Worm (Caenorhabditis elegans) whole organism, L2 larva: ENCODE data around the gene cylc-1.
A peak's percentile ranks its signal among the peaks of the same experiment; 100 is the strongest.

Experiments used
- F13H6.1 ChIP-seq: sonication (generic microtip); optimal IDR thresholded peaks from 2 replicates; lab custom pipeline; 2016; ENCODE audit warnings: missing genetic modification characterization, missing compliant biosample characterization
- R02D3.7 ChIP-seq: fragments of 150-350 bp; optimal IDR thresholded peaks from 2 replicates; lab custom pipeline; 2014; ENCODE audit warnings: missing biosample characterization, missing genetic modification characterization
- ZK546.5 ChIP-seq: sonication (generic microtip); optimal IDR thresholded peaks from 2 replicates; lab custom pipeline; 2017; ENCODE audit warnings: missing biosample characterization, missing genetic modification characterization
- alr-1 ChIP-seq: fragments of 150-350 bp; optimal IDR thresholded peaks from 2 replicates; lab custom pipeline; 2014; ENCODE audit warnings: missing biosample characterization, missing genetic modification characterization
- aly-2 ChIP-seq: fragments of 150-350 bp; optimal IDR thresholded peaks from 2 replicates; lab custom pipeline; 2014; ENCODE audit warnings: missing biosample characterization, missing genetic modification characterization
- ama-1 ChIP-seq: fragments of 150-350 bp; optimal IDR thresholded peaks from 2 replicates; lab custom pipeline; 2018; ENCODE audit warnings: inconsistent platforms
- ceh-82 ChIP-seq: fragments of 150-350 bp; optimal IDR thresholded peaks from 2 replicates; lab custom pipeline; 2014; ENCODE audit warnings: missing biosample characterization, missing genetic modification characterization
- crh-2 ChIP-seq: sonication (generic microtip); optimal IDR thresholded peaks from 2 replicates; lab custom pipeline; 2017; ENCODE audit warnings: missing biosample characterization, missing genetic modification characterization
- dmd-4 ChIP-seq: sonication (generic microtip); optimal IDR thresholded peaks from 2 replicates; lab custom pipeline; 2017; ENCODE audit warnings: missing biosample characterization, missing genetic modification characterization
- egl-27 ChIP-seq: sonication (generic microtip); optimal IDR thresholded peaks from 3 replicates; lab custom pipeline; 2017; ENCODE audit warnings: missing biosample characterization, missing genetic modification reagents, missing genetic modification characterization
- elt-1 ChIP-seq: fragments of 150-350 bp; optimal IDR thresholded peaks from 2 replicates; lab custom pipeline; 2014; ENCODE audit warnings: missing biosample characterization, missing genetic modification characterization
- elt-3 ChIP-seq: sonication (generic microtip); optimal IDR thresholded peaks from 2 replicates; lab custom pipeline; 2017; ENCODE audit warnings: missing biosample characterization, missing genetic modification characterization
- fos-1 ChIP-seq: fragments of 150-350 bp; optimal IDR thresholded peaks from 2 replicates; lab custom pipeline; 2014; ENCODE audit warnings: missing biosample characterization, missing genetic modification characterization
- lin-11 ChIP-seq: fragments of 150-350 bp; sonication (generic microtip); optimal IDR thresholded peaks from 2 replicates; lab custom pipeline; 2014; ENCODE audit warnings: missing biosample characterization, missing genetic modification characterization, inconsistent platforms, mixed read lengths
- lin-13 ChIP-seq: fragments of 150-350 bp; optimal IDR thresholded peaks from 2 replicates; lab custom pipeline; 2014; ENCODE audit warnings: missing biosample characterization, missing genetic modification reagents, missing genetic modification characterization
- lsy-2 ChIP-seq, 2 experiments: fragments of 150-350 bp in 1 of 2; sonication (generic microtip) in 1 of 2; optimal IDR thresholded peaks; 2 replicates each; lab custom pipeline; 2014 to 2017; ENCODE audit warnings: missing biosample characterization in 2 of 2, missing genetic modification characterization in 2 of 2
- mab-5 ChIP-seq: fragments of 150-350 bp; optimal IDR thresholded peaks from 2 replicates; lab custom pipeline; 2014; ENCODE audit warnings: missing biosample characterization, missing genetic modification characterization
- mbf-1 ChIP-seq: sonication (generic microtip); optimal IDR thresholded peaks from 2 replicates; lab custom pipeline; 2017; ENCODE audit warnings: missing biosample characterization, missing genetic modification characterization
- nhr-10 ChIP-seq: sonication (generic microtip); optimal IDR thresholded peaks from 2 replicates; lab custom pipeline; 2017; ENCODE audit warnings: missing biosample characterization, missing genetic modification characterization
- nhr-12 ChIP-seq: fragments of 150-350 bp; optimal IDR thresholded peaks from 2 replicates; lab custom pipeline; 2014; ENCODE audit warnings: missing biosample characterization, missing genetic modification characterization
- nhr-129 ChIP-seq: fragments of 150-350 bp; optimal IDR thresholded peaks from 2 replicates; lab custom pipeline; 2014; ENCODE audit warnings: missing biosample characterization, missing genetic modification characterization
- nhr-21 ChIP-seq: fragments of 150-350 bp; optimal IDR thresholded peaks from 2 replicates; lab custom pipeline; 2014; ENCODE audit warnings: missing biosample characterization, missing genetic modification characterization
- nhr-23 ChIP-seq: fragments of 150-350 bp; optimal IDR thresholded peaks from 2 replicates; lab custom pipeline; 2014; ENCODE audit warnings: missing biosample characterization, missing genetic modification reagents, missing genetic modification characterization
- nhr-237 ChIP-seq: fragments of 150-350 bp; optimal IDR thresholded peaks from 2 replicates; lab custom pipeline; 2014; ENCODE audit warnings: missing biosample characterization, missing genetic modification characterization
- nhr-25 ChIP-seq: fragments of 150-350 bp; sonication (generic microtip); optimal IDR thresholded peaks from 3 replicates; lab custom pipeline; 2014; ENCODE audit warnings: missing biosample characterization, missing genetic modification characterization
- nhr-6 ChIP-seq: fragments of 150-350 bp; optimal IDR thresholded peaks from 2 replicates; lab custom pipeline; 2014; ENCODE audit warnings: missing biosample characterization, missing genetic modification characterization
- sem-4 ChIP-seq: fragments of 150-350 bp; optimal IDR thresholded peaks from 2 replicates; lab custom pipeline; 2014; ENCODE audit warnings: missing biosample characterization, missing genetic modification reagents, missing genetic modification characterization
- skn-1 ChIP-seq: sonication (generic microtip); optimal IDR thresholded peaks from 2 replicates; lab custom pipeline; 2017; ENCODE audit warnings: missing biosample characterization, missing genetic modification characterization
- sma-9 ChIP-seq, 2 experiments: fragments of 150-350 bp in 1 of 2; sonication (generic microtip) in 1 of 2; optimal IDR thresholded peaks; 2 replicates each; lab custom pipeline; 2014 to 2016; ENCODE audit warnings: missing genetic modification characterization in 2 of 2, mild to moderate bottlenecking in 1 of 2, missing biosample characterization in 1 of 2, missing compliant biosample characterization in 1 of 2, missing genetic modification reagents in 1 of 2, moderate library complexity in 1 of 2
- snpc-4 ChIP-seq: fragments of 150-350 bp; optimal IDR thresholded peaks from 2 replicates; lab custom pipeline; 2014; ENCODE audit warnings: missing biosample characterization, missing genetic modification characterization
- unc-39 ChIP-seq: fragments of 150-350 bp; optimal IDR thresholded peaks from 2 replicates; lab custom pipeline; 2014; ENCODE audit warnings: missing biosample characterization, missing genetic modification characterization
- unc-55 ChIP-seq: fragments of 150-350 bp; sonication (generic microtip); optimal IDR thresholded peaks from 3 replicates; lab custom pipeline; 2014; ENCODE audit warnings: missing biosample characterization, missing genetic modification reagents, missing genetic modification characterization
- unc-62 ChIP-seq: fragments of 150-350 bp; optimal IDR thresholded peaks from 2 replicates; lab custom pipeline; 2014; ENCODE audit warnings: missing biosample characterization, missing genetic modification reagents, missing genetic modification characterization
- zag-1 ChIP-seq: fragments of 150-350 bp; optimal IDR thresholded peaks from 2 replicates; lab custom pipeline; 2014; ENCODE audit warnings: missing biosample characterization, missing genetic modification characterization
- ztf-11 ChIP-seq: sonication (generic microtip); optimal IDR thresholded peaks from 2 replicates; lab custom pipeline; 2017; ENCODE audit warnings: missing biosample characterization, missing genetic modification characterization
- ztf-4 ChIP-seq: fragments of 150-350 bp; optimal IDR thresholded peaks from 2 replicates; lab custom pipeline; 2014; ENCODE audit warnings: missing biosample characterization, missing genetic modification characterization

Gene cylc-1

DNA sequence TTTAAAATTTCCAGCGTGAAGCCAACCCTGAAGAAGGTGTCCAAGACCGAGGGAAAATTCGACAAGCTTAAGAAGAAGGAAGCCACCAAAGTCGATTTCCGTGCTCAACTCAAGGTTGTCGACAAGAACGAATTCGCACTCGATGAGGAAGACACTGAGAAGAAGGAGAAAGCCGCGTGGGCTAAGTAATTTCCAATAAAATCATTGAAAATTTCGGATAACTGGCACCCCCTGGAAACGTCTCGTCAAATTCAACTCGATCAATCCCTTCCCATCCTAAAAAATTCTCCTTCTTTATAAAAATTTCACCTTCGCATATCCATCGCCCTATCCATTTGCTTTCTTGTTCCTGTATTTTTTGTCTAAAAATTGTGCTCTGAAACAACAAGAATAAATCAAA is 18.9 kb downstream of the cylc-1 start:
- TF ChIP-seq nhr-21 (tag; lab: Kevin White, UChicago) (no peak), crh-2 (tag; lab: Kevin White, UChicago) (no peak), mab-5 (tag; lab: Kevin White, UChicago) (no peak), lin-11 (tag; lab: Kevin White, UChicago) (no peak), nhr-6 (tag; lab: Kevin White, UChicago) (no peak), unc-39 (no peak), elt-1 (tag; lab: Kevin White, UChicago) (no peak), F13H6.1 (tag; lab: Kevin White, UChicago) (no peak), unc-62 (GFP tag; lab: Kevin White, UChicago) (no peak), elt-3 (no peak), sma-9 (GFP tag; optimal IDR thresholded peaks at IDR 0.05; lab: Kevin White, UChicago) (no peak), sma-9 (tag; optimal IDR thresholded peaks at IDR 0.05; lab: Kevin White, UChicago) (no peak)

DNA sequence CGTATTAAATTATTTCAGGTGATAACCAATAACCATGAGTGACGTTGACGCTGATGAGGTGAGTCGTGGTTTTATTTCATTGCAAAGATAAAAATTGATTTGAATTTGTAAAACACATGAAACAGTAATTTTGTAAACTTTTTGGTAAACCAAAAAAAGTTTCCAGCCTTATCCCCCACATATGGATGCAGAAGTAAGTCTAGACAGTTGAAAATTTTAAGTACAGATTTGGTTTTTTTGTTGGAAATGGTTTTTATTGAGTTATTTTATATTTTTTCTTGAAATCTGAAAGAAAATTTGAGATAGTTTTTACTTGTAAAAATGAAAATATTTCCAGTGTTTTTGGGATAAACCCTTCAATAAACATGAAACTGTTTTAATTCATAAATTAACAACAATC is 21.0 kb downstream of the cylc-1 start, which contains the start of gene tni-4:
TSS of gene tni-4 (plus strand) at position 19 of the 400 bp plus-strand sequence.
- TF ChIP-seq sem-4 (tag; lab: Kevin White, UChicago) (no peak), ztf-4 (tag; lab: Kevin White, UChicago) (no peak), nhr-237 (tag; lab: Kevin White, UChicago) (no peak), ceh-82 (tag; lab: Kevin White, UChicago) (no peak), ztf-11 (tag; lab: Kevin White, UChicago) (no peak), nhr-23 (tag; lab: Kevin White, UChicago) (no peak), ama-1 (lab: Kevin White, UChicago) (no peak), fos-1 (tag; lab: Kevin White, UChicago) (no peak), R02D3.7 (tag; lab: Kevin White, UChicago) (no peak)
- TF ChIP-seq, all 48 proteins: peak for 0

DNA sequence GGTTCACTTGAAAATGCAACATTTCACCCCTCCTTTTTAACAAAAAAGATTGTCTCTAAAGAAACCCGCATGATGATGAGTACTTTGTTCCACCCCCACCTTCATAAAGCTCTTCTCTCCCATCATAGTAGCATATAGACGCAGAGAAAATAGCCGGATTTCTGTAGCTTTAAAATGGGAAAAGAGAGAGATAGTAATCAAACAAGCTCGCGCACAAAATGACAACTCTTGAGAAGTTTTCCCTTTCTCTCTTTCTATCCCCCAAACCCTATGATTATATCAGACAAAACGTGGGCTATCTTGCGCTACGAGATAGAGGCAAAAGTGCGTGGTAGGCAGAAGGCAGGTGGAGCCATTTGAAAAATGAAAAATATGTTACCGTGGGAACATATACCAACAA is 23.0 kb downstream of the cylc-1 start:
- TF ChIP-seq nhr-237 (tag; lab: Kevin White, UChicago) (no peak), ceh-82 (tag; lab: Kevin White, UChicago) (no peak), skn-1 (no peak), sem-4 (tag; lab: Kevin White, UChicago) (no peak), unc-55 (GFP tag; lab: Kevin White, UChicago) (no peak), nhr-10 (tag; lab: Kevin White, UChicago) (no peak), nhr-21 (tag; lab: Kevin White, UChicago) (no peak), ZK546.5 (no peak), nhr-12 (tag; lab: Kevin White, UChicago) (no peak), mbf-1 (no peak), nhr-25 (no peak), dmd-4 (no peak), elt-1 (tag; lab: Kevin White, UChicago) (no peak), aly-2 (no peak), mab-5 (tag; lab: Kevin White, UChicago) (no peak), lsy-2 (tag; optimal IDR thresholded peaks at IDR 0.05; lab: Kevin White, UChicago) (no peak), ztf-11 (tag; lab: Kevin White, UChicago) (no peak)

DNA sequence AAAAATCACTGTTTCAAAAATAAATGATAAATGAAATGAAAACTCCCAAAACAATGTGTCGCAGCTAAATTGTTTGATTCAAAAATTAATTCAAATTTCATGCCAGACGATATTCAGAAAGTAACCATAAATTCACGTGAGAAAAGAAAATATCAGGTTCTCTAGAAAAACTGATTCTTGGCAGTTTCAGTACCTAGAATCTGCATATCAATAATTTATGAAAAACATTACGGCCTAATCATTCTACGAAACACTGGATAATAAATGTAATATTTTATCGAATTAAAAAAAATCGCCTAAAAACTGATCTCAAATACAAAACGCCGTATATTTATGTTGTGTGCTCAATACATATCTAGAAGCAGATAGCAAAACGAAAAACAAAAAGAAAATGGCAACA is 24.8 kb downstream of the cylc-1 start:
- peak in 1 of 2 experiments; percentile 18 for TF ChIP-seq lsy-2 (tag; optimal IDR thresholded peaks at IDR 0.05; lab: Kevin White, UChicago)
- no peak for TF ChIP-seq lin-13 (GFP tag; lab: Kevin White, UChicago)
- TF ChIP-seq nhr-21 (tag; lab: Kevin White, UChicago), result peak; percentile 32

DNA sequence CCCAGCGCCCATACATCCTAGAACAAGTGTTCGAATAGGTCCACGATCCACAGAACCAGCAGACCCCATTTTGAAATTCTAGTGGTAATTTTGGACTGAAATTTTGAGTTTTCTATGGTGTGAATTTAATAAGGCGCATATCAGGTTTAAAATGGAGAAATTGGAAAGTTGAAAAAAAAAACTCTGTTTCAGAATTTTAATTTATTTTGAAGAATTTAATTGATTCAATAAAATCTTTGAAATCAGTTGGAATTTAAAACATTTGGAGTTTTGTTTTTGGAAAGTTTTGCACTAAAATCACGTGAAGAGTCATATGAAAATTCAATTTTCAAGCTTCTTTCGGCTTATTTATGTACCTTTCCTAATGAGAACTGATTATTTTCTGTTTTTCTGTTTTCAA is 30.0 kb downstream of the cylc-1 start, which contains the start of gene gpa-18:
TSS of gene gpa-18 (minus strand) at position 101 of the 400 bp plus-strand sequence.
- TF ChIP-seq egl-27 (tag; lab: Kevin White, UChicago) (no peak), lin-11 (tag; lab: Kevin White, UChicago) (no peak), unc-39 (no peak), nhr-21 (tag; lab: Kevin White, UChicago) (no peak), ceh-82 (tag; lab: Kevin White, UChicago) (no peak), nhr-6 (tag; lab: Kevin White, UChicago) (no peak), ZK546.5 (no peak), alr-1 (no peak), nhr-129 (no peak), unc-62 (GFP tag; lab: Kevin White, UChicago) (no peak), mab-5 (tag; lab: Kevin White, UChicago) (no peak), unc-55 (GFP tag; lab: Kevin White, UChicago) (no peak), dmd-4 (no peak), zag-1 (tag; lab: Kevin White, UChicago) (no peak), snpc-4 (tag; lab: Kevin White, UChicago) (no peak), sma-9 (GFP tag; optimal IDR thresholded peaks at IDR 0.05; lab: Kevin White, UChicago) (no peak), sma-9 (tag; optimal IDR thresholded peaks at IDR 0.05; lab: Kevin White, UChicago) (no peak)
